Fruit fly (Drosophila melanogaster): ENCODE measurements around the gene Wnt4.

The Wnt4 gene

dm6 chr2L:7295924-7296323 is 19.0 kb upstream of the Wnt4 start (continued):
- peak; percentile 50; the same call in 1 of the 2 replicates for TF ChIP-seq CG14014 (GFP tag; IDR thresholded peaks at IDR 0.05)
- no peak for TF ChIP-seq Poxn (GFP tag; IDR thresholded peaks at IDR 0.05)
- no peak for TF ChIP-seq CG11560 (tag; IDR thresholded peaks at IDR 0.05)
- TF ChIP-seq en (GFP tag; optimal IDR thresholded peaks at IDR 0.05), result peak; percentile 25
- peak; percentile 83 for TF ChIP-seq CG13424 (tag; optimal IDR thresholded peaks at IDR 0.05)
- peak; percentile 85 for TF ChIP-seq CG9727 (GFP tag; optimal IDR thresholded peaks at IDR 0.05)
- TF ChIP-seq bab2 (GFP tag; optimal IDR thresholded peaks at IDR 0.05), result peak; percentile 30
- peak; percentile 68 for TF ChIP-seq CG11723 (GFP tag; optimal IDR thresholded peaks at IDR 0.05)
- peak; percentile 85 for TF ChIP-seq CG4424 (GFP tag; optimal IDR thresholded peaks at IDR 0.05)
- TF ChIP-seq zen (tag; optimal IDR thresholded peaks at IDR 0.05), result peak; percentile 85
- peak; percentile 23 for TF ChIP-seq twi (tag; optimal IDR thresholded peaks at IDR 0.05)
- TF ChIP-seq Fer3 (tag; optimal IDR thresholded peaks at IDR 0.05), result no peak
- TF ChIP-seq cas (GFP tag; IDR thresholded peaks at IDR 0.05), result no peak
- TF ChIP-seq chm (GFP tag; IDR thresholded peaks at IDR 0.05), result peak; percentile 70; the same call in 1 of the 2 replicates
- TF ChIP-seq D19B (GFP tag; optimal IDR thresholded peaks at IDR 0.05), result no peak
- no peak for TF ChIP-seq Opbp (GFP tag; IDR thresholded peaks at IDR 0.05; ENCODE audit: partially characterized antibody)
- no peak for TF ChIP-seq HLHmδ (GFP tag; optimal IDR thresholded peaks at IDR 0.05)
- peak; percentile 40; the same call in 1 of the 2 replicates for TF ChIP-seq ssp (GFP tag; IDR thresholded peaks at IDR 0.05)
- TF ChIP-seq CG17186 (GFP tag; optimal IDR thresholded peaks at IDR 0.05), result peak; percentile 3
- no peak for TF ChIP-seq hb (GFP tag; IDR thresholded peaks at IDR 0.05; ENCODE audit: partially characterized antibody)
- TF ChIP-seq her (GFP tag; optimal IDR thresholded peaks at IDR 0.05), result no peak
- peak; percentile 77 for TF ChIP-seq jing (GFP tag; optimal IDR thresholded peaks at IDR 0.05)
- TF ChIP-seq CG2116 (GFP tag; optimal IDR thresholded peaks at IDR 0.05), result peak; percentile 24
- no peak for TF ChIP-seq mirr (GFP tag; optimal IDR thresholded peaks at IDR 0.05)
- no peak for TF ChIP-seq CG34224 (GFP tag; IDR thresholded peaks at IDR 0.05; ENCODE audit: partially characterized antibody)
- TF ChIP-seq Sox100B (GFP tag; optimal IDR thresholded peaks at IDR 0.05), result peak; percentile 86
- peak in 1 of 2 experiments; percentile 65 for TF ChIP-seq Hr78 (GFP tag; optimal IDR thresholded peaks at IDR 0.05)
- 0 out of 3 replicates have a peak, but pooled peaks have one; percentile 35 for TF ChIP-seq CG16813 (GFP tag; IDR thresholded peaks at IDR 0.05; ENCODE audit: partially characterized antibody)
- peak; percentile 92 for TF ChIP-seq gsb-n (tag; optimal IDR thresholded peaks at IDR 0.05)
- no peak for TF ChIP-seq gsb (GFP tag; IDR thresholded peaks at IDR 0.05)
- TF ChIP-seq ERR (GFP tag; optimal IDR thresholded peaks at IDR 0.05), result no peak
- no peak for TF ChIP-seq Doc2 (GFP tag; IDR thresholded peaks at IDR 0.05)
- TF ChIP-seq Neu2 (GFP tag; optimal IDR thresholded peaks at IDR 0.05; ENCODE audit: borderline replicate concordance), result no peak
- peak; percentile 19 to 91 for TF ChIP-seq eve (GFP tag; optimal IDR thresholded peaks at IDR 0.05)
- no peak for TF ChIP-seq C15 (GFP tag; IDR thresholded peaks at IDR 0.05)
- peak; percentile 20 for TF ChIP-seq sd (tag; optimal IDR thresholded peaks at IDR 0.05)
- TF ChIP-seq chif (GFP tag; optimal IDR thresholded peaks at IDR 0.05), result peak; percentile 5 to 83
- TF ChIP-seq sens (GFP tag), result peak; percentile 93
- TF ChIP-seq CG30431 (GFP tag; optimal IDR thresholded peaks at IDR 0.05), result peak; percentile 71
- TF ChIP-seq usp (GFP tag; optimal IDR thresholded peaks at IDR 0.05), result no peak
- peak; percentile 92 for TF ChIP-seq CG2712 (tag; optimal IDR thresholded peaks at IDR 0.05)
- peak; percentile 67 for TF ChIP-seq Hr3 (GFP tag; optimal IDR thresholded peaks at IDR 0.05)
- no peak for TF ChIP-seq TFAM (GFP tag; optimal IDR thresholded peaks at IDR 0.05)
- TF ChIP-seq Six4 (GFP tag; optimal IDR thresholded peaks at IDR 0.05), result peak; percentile 70
- peak; percentile 89 for TF ChIP-seq gem (tag; optimal IDR thresholded peaks at IDR 0.05)
- TF ChIP-seq ci (GFP tag; IDR thresholded peaks at IDR 0.05), result peak; percentile 76; the same call in 2 of the 3 replicates
- no peak for TF ChIP-seq h (optimal IDR thresholded peaks at IDR 0.05)
- no peak for TF ChIP-seq CG3995 (GFP tag; optimal IDR thresholded peaks at IDR 0.05)
- peak; percentile 26 for TF ChIP-seq CG8944 (GFP tag; optimal IDR thresholded peaks at IDR 0.05)
- peak; percentile 86 for TF ChIP-seq CG8924 (tag; optimal IDR thresholded peaks at IDR 0.05)
- TF ChIP-seq CG31388 (GFP tag; optimal IDR thresholded peaks at IDR 0.05), result no peak
- TF ChIP-seq Awh (GFP tag; IDR thresholded peaks at IDR 0.05), result no peak

Data from whole organism, embryonic.